Worm (Caenorhabditis elegans): ENCODE data around the gene ccd-5.
A peak's percentile ranks its signal among the peaks of the same experiment; 100 is the strongest.

Gene ccd-5

ce11 chrX:2572646-2573149 is at the start of gene ccd-5, which contains the start of gene F52H2.1:
Gene ccd-5, minus strand, starts transcription at chrX:2572653.
Gene F52H2.1, plus strand, starts transcription at chrX:2573099.
- TF ChIP-seq ceh-58 (GFP tag; IDR thresholded peaks at IDR 0.05) (no peak), dox-1 (GFP tag; IDR thresholded peaks at IDR 0.05) (peak; percentile 29; the same call in 1 of the 2 replicates), hlh-12 (tag; optimal IDR thresholded peaks at IDR 0.05) (no peak), zfh-2 (GFP tag; conservative IDR thresholded peaks at IDR 0.05) (peak; percentile 57; the same call in 1 of the 2 replicates), K11D2.4 (GFP tag; IDR thresholded peaks at IDR 0.05) (no peak), egl-18 (GFP tag; IDR thresholded peaks at IDR 0.05) (0 out of 2 replicates have a peak, but pooled peaks have one; percentile 33)

DNA sequence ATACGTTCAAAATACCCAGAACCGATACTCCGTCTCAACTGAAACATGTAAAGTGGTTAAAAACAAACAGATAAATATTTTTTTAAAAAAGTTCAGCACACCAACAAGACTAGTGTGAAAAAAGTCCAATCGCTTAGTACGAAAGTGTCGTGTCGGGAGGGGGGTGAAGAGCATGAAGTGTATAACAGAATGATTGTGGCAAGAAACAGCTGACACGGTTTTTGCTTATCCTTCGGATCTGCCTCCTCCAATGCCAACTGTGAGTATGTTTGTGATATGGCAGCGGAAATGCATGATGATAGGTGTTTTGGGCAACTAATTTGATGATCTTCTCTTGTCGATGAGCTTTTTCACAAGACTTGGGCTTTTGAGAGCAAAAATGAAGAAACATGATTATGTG is 47.8 kb upstream of the ccd-5 start:
- TF ChIP-seq ceh-27 (GFP tag; optimal IDR thresholded peaks at IDR 0.05) (no peak), ccch-3 (GFP tag; optimal IDR thresholded peaks at IDR 0.05) (no peak), akir-1 (GFP tag; optimal IDR thresholded peaks at IDR 0.05) (no peak), tlf-1 (GFP tag; optimal IDR thresholded peaks at IDR 0.05) (no peak), snpc-1.3 (tag; optimal IDR thresholded peaks at IDR 0.05; ENCODE audit: insufficient read depth) (no peak), attf-3 (GFP tag; conservative IDR thresholded peaks at IDR 0.05) (no peak), lag-1 (GFP tag; IDR thresholded peaks at IDR 0.05) (no peak), xnd-1 (tag; optimal IDR thresholded peaks at IDR 0.05) (no peak), nhr-179 (tag; optimal IDR thresholded peaks at IDR 0.05) (no peak), ceh-91 (GFP tag; IDR thresholded peaks at IDR 0.05) (no peak), rpc-1 (optimal IDR thresholded peaks at IDR 0.05) (no peak), rpc-1 (tag; optimal IDR thresholded peaks at IDR 0.05) (no peak), mcd-1 (GFP tag; IDR thresholded peaks at IDR 0.05) (no peak), ztf-25 (GFP tag; IDR thresholded peaks at IDR 0.05) (no peak)

- TF ChIP-seq K11D2.4 (GFP tag; IDR thresholded peaks at IDR 0.05) (no peak), attf-3 (GFP tag; conservative IDR thresholded peaks at IDR 0.05) (no peak), B0035.1 (tag; optimal IDR thresholded peaks at IDR 0.05) (no peak)
These were observed 43.2 kb upstream of the ccd-5 start, which contains the start of gene T03G6.3 for ce11 chrX:2615626-2616025. Gene T03G6.3, minus strand, starts transcription at chrX:2615726.

DNA sequence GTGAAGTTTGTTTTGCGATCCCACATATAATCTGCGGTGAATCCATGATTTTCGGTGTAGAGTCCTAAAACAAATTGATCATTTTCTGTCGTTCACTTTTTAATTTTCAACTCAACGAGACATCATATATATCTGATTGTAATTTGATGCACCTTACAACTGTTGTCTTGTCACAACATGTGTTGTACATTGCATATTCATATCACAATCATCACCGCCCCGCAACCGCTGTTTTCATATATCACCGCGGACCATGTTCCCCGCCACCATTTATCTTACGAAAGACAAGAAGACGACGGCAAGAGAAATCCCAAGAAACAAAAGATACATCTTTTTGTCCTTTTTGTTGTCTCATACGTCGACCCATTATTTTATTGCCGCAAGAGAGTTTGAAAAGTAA is 41.7 kb upstream of the ccd-5 start:
- TF ChIP-seq hmg-1.2 (GFP tag; IDR thresholded peaks at IDR 0.05) (no peak), tbx-9 (tag; optimal IDR thresholded peaks at IDR 0.05; ENCODE audit: borderline replicate concordance) (no peak), rpc-1 (optimal IDR thresholded peaks at IDR 0.05) (no peak), rpc-1 (tag; optimal IDR thresholded peaks at IDR 0.05) (no peak), Y53F4B.3 (GFP tag; IDR thresholded peaks at IDR 0.05) (no peak)

ce11 chrX:2613077-2613476 is 40.6 kb upstream of the ccd-5 start:
- TF ChIP-seq madf-8 (GFP tag; conservative IDR thresholded peaks at IDR 0.05) (no peak), lin-54 (GFP tag; optimal IDR thresholded peaks at IDR 0.05) (peak; percentile 63), lir-1 (GFP tag; conservative IDR thresholded peaks at IDR 0.05) (peak; percentile 63; the same call in 1 of the 2 replicates), mcd-1 (GFP tag; IDR thresholded peaks at IDR 0.05) (peak; percentile 40), sdz-38 (tag; optimal IDR thresholded peaks at IDR 0.05) (no peak), ZK185.1 (tag; optimal IDR thresholded peaks at IDR 0.05; ENCODE audit: poor library complexity, severe bottlenecking) (peak; percentile 80), cebp-2 (GFP tag; IDR thresholded peaks at IDR 0.05) (peak; percentile 88; the same call in 1 of the 2 replicates), ztf-3 (GFP tag; optimal IDR thresholded peaks at IDR 0.05) (no peak), somi-1 (GFP tag; optimal IDR thresholded peaks at IDR 0.05) (peak; percentile 49), rec-8 (tag; optimal IDR thresholded peaks at IDR 0.05) (peak in 1 of 2 experiments; percentile 69), chd-7 (tag; optimal IDR thresholded peaks at IDR 0.05) (peak; percentile 81), D2030.7 (GFP tag; IDR thresholded peaks at IDR 0.05) (peak; percentile 82), attf-3 (GFP tag; conservative IDR thresholded peaks at IDR 0.05) (0 out of 2 replicates have a peak, but pooled peaks have one; percentile 22), F22D6.2 (tag; optimal IDR thresholded peaks at IDR 0.05) (no peak), hmg-20 (GFP tag; IDR thresholded peaks at IDR 0.05) (peak; percentile 70; the same call in 1 of the 2 replicates), zfh-2 (GFP tag; conservative IDR thresholded peaks at IDR 0.05) (no peak), snpc-3.4 (tag; optimal IDR thresholded peaks at IDR 0.05) (peak; percentile 56), ama-1 (optimal IDR thresholded peaks at IDR 0.05) (no peak), ama-1 (GFP tag; optimal IDR thresholded peaks at IDR 0.05) (peak; percentile 79 to 81), F39B2.1 (GFP tag; IDR thresholded peaks at IDR 0.05) (no peak), attf-5 (GFP tag; optimal IDR thresholded peaks at IDR 0.05) (peak; percentile 69)
